Worm (Caenorhabditis elegans): ENCODE measurements around the gene F47B8.4.

Gene F47B8.4

ce11 chrV:14331477-14331876 is 7.0 kb upstream of the F47B8.4 start, which contains the start of gene F47B8.8:
TSS of gene F47B8.8 (plus strand) at chrV:14331733.
- TF ChIP-seq nhr-77 (tag; optimal IDR thresholded peaks at IDR 0.05) = no peak
- peak; percentile 30 for TF ChIP-seq nhr-25 (tag; optimal IDR thresholded peaks at IDR 0.05)
- TF ChIP-seq fos-1 (tag; optimal IDR thresholded peaks at IDR 0.05) = no peak

- no peak for TF ChIP-seq unc-62 (GFP tag; optimal IDR thresholded peaks at IDR 0.05)
- TF ChIP-seq mbf-1 (tag; optimal IDR thresholded peaks at IDR 0.05) = no peak
- TF ChIP-seq crh-2 (tag; optimal IDR thresholded peaks at IDR 0.05) = no peak
- TF ChIP-seq nhr-23 (tag; optimal IDR thresholded peaks at IDR 0.05) = no peak
- TF ChIP-seq ztf-1 (GFP tag; conservative IDR thresholded peaks at IDR 0.05) = no peak
These were observed 4.3 kb upstream of the F47B8.4 start, which contains the start of gene pepm-1 for ce11 chrV:14328806-14329205. TSS of gene pepm-1 (plus strand) at chrV:14329106.

- TF ChIP-seq unc-39 (tag; optimal IDR thresholded peaks at IDR 0.05) (no peak), dmd-4 (tag; optimal IDR thresholded peaks at IDR 0.05) (no peak), elt-1 (tag; optimal IDR thresholded peaks at IDR 0.05) (no peak), nhr-21 (tag; optimal IDR thresholded peaks at IDR 0.05) (no peak), Y55F3AM.14 (GFP tag; optimal IDR thresholded peaks at IDR 0.05) (no peak), ZK546.5 (tag; optimal IDR thresholded peaks at IDR 0.05) (no peak)
These were observed 3.3 kb upstream of the F47B8.4 start, which contains the start of gene F47B8.5 for ce11 chrV:14327776-14328175. TSS of gene F47B8.5 (minus strand) at chrV:14327876.

- TF ChIP-seq lin-11 (tag; optimal IDR thresholded peaks at IDR 0.05) (no peak), crh-2 (tag; optimal IDR thresholded peaks at IDR 0.05) (peak; percentile 56), nhr-12 (tag; optimal IDR thresholded peaks at IDR 0.05) (no peak), mab-5 (tag; optimal IDR thresholded peaks at IDR 0.05) (no peak), unc-62 (GFP tag; optimal IDR thresholded peaks at IDR 0.05) (no peak), nhr-23 (tag; optimal IDR thresholded peaks at IDR 0.05) (no peak), sem-4 (tag; optimal IDR thresholded peaks at IDR 0.05) (peak; percentile 25), unc-39 (tag; optimal IDR thresholded peaks at IDR 0.05) (no peak), gmeb-1 (tag; optimal IDR thresholded peaks at IDR 0.05) (peak; percentile 23), sma-3 (GFP tag; optimal IDR thresholded peaks at IDR 0.05) (no peak), snpc-4 (tag; optimal IDR thresholded peaks at IDR 0.05) (peak; percentile 46), fos-1 (tag; optimal IDR thresholded peaks at IDR 0.05) (peak; percentile 1), nhr-77 (tag; optimal IDR thresholded peaks at IDR 0.05) (no peak), elt-1 (tag; optimal IDR thresholded peaks at IDR 0.05) (no peak), nhr-25 (tag; optimal IDR thresholded peaks at IDR 0.05) (peak; percentile 1), ama-1 (optimal IDR thresholded peaks at IDR 0.05) (peak; percentile 59), ztf-1 (GFP tag; conservative IDR thresholded peaks at IDR 0.05) (no peak), egl-27 (tag; optimal IDR thresholded peaks at IDR 0.05) (no peak), mbf-1 (tag; optimal IDR thresholded peaks at IDR 0.05) (no peak), ceh-82 (tag; optimal IDR thresholded peaks at IDR 0.05) (no peak), Y55F3AM.14 (GFP tag; optimal IDR thresholded peaks at IDR 0.05) (no peak), nhr-6 (tag; optimal IDR thresholded peaks at IDR 0.05) (no peak), zag-1 (tag; optimal IDR thresholded peaks at IDR 0.05) (no peak), lin-13 (GFP tag; optimal IDR thresholded peaks at IDR 0.05) (peak; percentile 25), nhr-237 (tag; optimal IDR thresholded peaks at IDR 0.05) (no peak), alr-1 (tag; optimal IDR thresholded peaks at IDR 0.05) (no peak), sma-9 (GFP tag; optimal IDR thresholded peaks at IDR 0.05) (peak; percentile 27), sma-9 (tag; optimal IDR thresholded peaks at IDR 0.05) (no peak), C34F6.9 (tag; optimal IDR thresholded peaks at IDR 0.05) (peak; percentile 83), nhr-10 (tag; optimal IDR thresholded peaks at IDR 0.05) (no peak), unc-55 (GFP tag; optimal IDR thresholded peaks at IDR 0.05) (peak; percentile 62), F13H6.1 (tag; optimal IDR thresholded peaks at IDR 0.05) (peak; percentile 15), elt-3 (tag; optimal IDR thresholded peaks at IDR 0.05) (no peak), skn-1 (tag; optimal IDR thresholded peaks at IDR 0.05) (no peak), peb-1 (tag; optimal IDR thresholded peaks at IDR 0.05) (no peak), lsy-2 (tag; optimal IDR thresholded peaks at IDR 0.05) (peak in 1 of 2 experiments; percentile 62), dmd-4 (tag; optimal IDR thresholded peaks at IDR 0.05) (no peak), ceh-16 (tag; optimal IDR thresholded peaks at IDR 0.05) (no peak), nhr-21 (tag; optimal IDR thresholded peaks at IDR 0.05) (no peak), ztf-11 (tag; optimal IDR thresholded peaks at IDR 0.05) (no peak), nhr-11 (tag; optimal IDR thresholded peaks at IDR 0.05) (no peak), nhr-129 (tag; optimal IDR thresholded peaks at IDR 0.05) (peak; percentile 65), R02D3.7 (tag; optimal IDR thresholded peaks at IDR 0.05) (no peak), ztf-4 (tag; optimal IDR thresholded peaks at IDR 0.05) (no peak), aly-2 (tag; optimal IDR thresholded peaks at IDR 0.05) (no peak), lin-39 (tag; optimal IDR thresholded peaks at IDR 0.05) (no peak), mdl-1 (tag; optimal IDR thresholded peaks at IDR 0.05) (no peak), ZK546.5 (tag; optimal IDR thresholded peaks at IDR 0.05) (no peak)
These were observed 1.7 kb downstream of the F47B8.4 start, which contains the start of gene F47B8.3 for ce11 chrV:14322743-14323142. TSS of gene F47B8.3 (minus strand) at chrV:14323003.
